Worm (Caenorhabditis elegans): ENCODE results near the gene Y113G7A.12.

The Y113G7A.12 gene

ce11 chrV:20142285-20142684 is at the start of gene Y113G7A.12:
Gene Y113G7A.12 (plus strand): TSS chrV:20142585.
- TF ChIP-seq unc-62 (GFP tag; optimal IDR thresholded peaks at IDR 0.05) (no peak), nhr-25 (tag; optimal IDR thresholded peaks at IDR 0.05) (no peak), nhr-12 (tag; optimal IDR thresholded peaks at IDR 0.05) (no peak), blmp-1 (tag; optimal IDR thresholded peaks at IDR 0.05; ENCODE audit: insufficient read depth) (no peak), skn-1 (tag; optimal IDR thresholded peaks at IDR 0.05) (no peak), sma-3 (GFP tag; optimal IDR thresholded peaks at IDR 0.05) (no peak), lin-39 (tag; optimal IDR thresholded peaks at IDR 0.05) (no peak), lsy-2 (tag; optimal IDR thresholded peaks at IDR 0.05) (no peak), R02D3.7 (tag; optimal IDR thresholded peaks at IDR 0.05) (no peak), ztf-4 (tag; optimal IDR thresholded peaks at IDR 0.05) (no peak), C34F6.9 (tag; optimal IDR thresholded peaks at IDR 0.05) (no peak), nhr-6 (tag; optimal IDR thresholded peaks at IDR 0.05) (no peak), F13H6.1 (tag; optimal IDR thresholded peaks at IDR 0.05) (no peak), sem-4 (tag; optimal IDR thresholded peaks at IDR 0.05) (no peak), nhr-129 (tag; optimal IDR thresholded peaks at IDR 0.05) (no peak), ztf-1 (GFP tag; conservative IDR thresholded peaks at IDR 0.05) (no peak), mab-5 (tag; optimal IDR thresholded peaks at IDR 0.05) (no peak)

ce11 chrV:20093940-20094339 is 48.4 kb upstream of the Y113G7A.12 start:
- no peak for TF ChIP-seq elt-1 (tag; optimal IDR thresholded peaks at IDR 0.05)
- no peak for TF ChIP-seq snpc-4 (tag; optimal IDR thresholded peaks at IDR 0.05)
- no peak for TF ChIP-seq unc-55 (GFP tag; optimal IDR thresholded peaks at IDR 0.05)
- TF ChIP-seq nhr-12 (tag; optimal IDR thresholded peaks at IDR 0.05), result no peak
- no peak for TF ChIP-seq aly-2 (tag; optimal IDR thresholded peaks at IDR 0.05)
- TF ChIP-seq gmeb-1 (tag; optimal IDR thresholded peaks at IDR 0.05), result no peak
- TF ChIP-seq nhr-237 (tag; optimal IDR thresholded peaks at IDR 0.05), result no peak
- TF ChIP-seq fos-1 (tag; optimal IDR thresholded peaks at IDR 0.05), result no peak
- no peak for TF ChIP-seq nhr-129 (tag; optimal IDR thresholded peaks at IDR 0.05)
- TF ChIP-seq peb-1 (tag; optimal IDR thresholded peaks at IDR 0.05), result no peak

ce11 chrV:20094908-20095307 is 47.5 kb upstream of the Y113G7A.12 start, which contains the start of gene nlp-69:
Gene nlp-69 (minus strand): TSS chrV:20095008.
- TF ChIP-seq ZK546.5 (tag; optimal IDR thresholded peaks at IDR 0.05) (no peak), gmeb-1 (tag; optimal IDR thresholded peaks at IDR 0.05) (no peak), ztf-4 (tag; optimal IDR thresholded peaks at IDR 0.05) (no peak), nhr-10 (tag; optimal IDR thresholded peaks at IDR 0.05) (no peak), nhr-11 (tag; optimal IDR thresholded peaks at IDR 0.05) (no peak), ceh-16 (tag; optimal IDR thresholded peaks at IDR 0.05) (no peak), ama-1 (optimal IDR thresholded peaks at IDR 0.05) (no peak), ztf-11 (tag; optimal IDR thresholded peaks at IDR 0.05) (no peak), zag-1 (tag; optimal IDR thresholded peaks at IDR 0.05) (no peak)

- TF ChIP-seq unc-55 (GFP tag; optimal IDR thresholded peaks at IDR 0.05), result peak; percentile 6
- no peak for TF ChIP-seq sem-4 (tag; optimal IDR thresholded peaks at IDR 0.05)
Observed at ce11 chrV:20097164-20097563, 45.2 kb upstream of the Y113G7A.12 start.

ce11 chrV:20104417-20104816 is 38.0 kb upstream of the Y113G7A.12 start:
- TF ChIP-seq lsy-2 (tag; optimal IDR thresholded peaks at IDR 0.05), result no peak
- TF ChIP-seq nhr-129 (tag; optimal IDR thresholded peaks at IDR 0.05), result no peak
- TF ChIP-seq fos-1 (tag; optimal IDR thresholded peaks at IDR 0.05), result no peak
- TF ChIP-seq egl-27 (tag; optimal IDR thresholded peaks at IDR 0.05), result no peak
- TF ChIP-seq crh-2 (tag; optimal IDR thresholded peaks at IDR 0.05), result no peak
- no peak for TF ChIP-seq mbf-1 (tag; optimal IDR thresholded peaks at IDR 0.05)
- TF ChIP-seq nhr-25 (tag; optimal IDR thresholded peaks at IDR 0.05), result no peak
- TF ChIP-seq nhr-21 (tag; optimal IDR thresholded peaks at IDR 0.05), result no peak
- TF ChIP-seq elt-1 (tag; optimal IDR thresholded peaks at IDR 0.05), result no peak
- TF ChIP-seq lin-39 (tag; optimal IDR thresholded peaks at IDR 0.05), result no peak
- no peak for TF ChIP-seq skn-1 (tag; optimal IDR thresholded peaks at IDR 0.05)

Data from whole organism, L2 larva.